Worm (Caenorhabditis elegans): ENCODE results near the gene nhr-247.

The nhr-247 gene

ce11 chrV:15318638-15319037 is 4.1 kb upstream of the nhr-247 start, which contains the start of gene nhr-291:
TSS of gene nhr-291 (plus strand) at chrV:15318961.
- TF ChIP-seq efl-1 (optimal IDR thresholded peaks at IDR 0.05), result no peak
- peak in 1 of 2 experiments; percentile 14 for TF ChIP-seq efl-1 (GFP tag; optimal IDR thresholded peaks at IDR 0.05 in 1 of 2)
- TF ChIP-seq jun-1 (tag; optimal IDR thresholded peaks at IDR 0.05), result peak; percentile 65
- peak; percentile 77 for TF ChIP-seq pax-3 (tag; optimal IDR thresholded peaks at IDR 0.05)
- peak in 1 of 2 experiments; percentile 45 for TF ChIP-seq lin-35 (GFP tag; optimal IDR thresholded peaks at IDR 0.05)
- no peak for TF ChIP-seq sox-4 (tag; optimal IDR thresholded peaks at IDR 0.05)
- TF ChIP-seq tlp-1 (tag; optimal IDR thresholded peaks at IDR 0.05), result no peak
- peak; percentile 55 for TF ChIP-seq pqm-1 (tag; optimal IDR thresholded peaks at IDR 0.05)
- peak; percentile 38 for TF ChIP-seq nhr-20 (tag; optimal IDR thresholded peaks at IDR 0.05)
- TF ChIP-seq elt-2 (tag; optimal IDR thresholded peaks at IDR 0.05), result peak; percentile 99
- no peak for TF ChIP-seq zag-1 (tag; optimal IDR thresholded peaks at IDR 0.05)
- no peak for TF ChIP-seq hpl-2 (GFP tag; optimal IDR thresholded peaks at IDR 0.05)
- TF ChIP-seq fos-1 (tag; optimal IDR thresholded peaks at IDR 0.05), result no peak

DNA sequence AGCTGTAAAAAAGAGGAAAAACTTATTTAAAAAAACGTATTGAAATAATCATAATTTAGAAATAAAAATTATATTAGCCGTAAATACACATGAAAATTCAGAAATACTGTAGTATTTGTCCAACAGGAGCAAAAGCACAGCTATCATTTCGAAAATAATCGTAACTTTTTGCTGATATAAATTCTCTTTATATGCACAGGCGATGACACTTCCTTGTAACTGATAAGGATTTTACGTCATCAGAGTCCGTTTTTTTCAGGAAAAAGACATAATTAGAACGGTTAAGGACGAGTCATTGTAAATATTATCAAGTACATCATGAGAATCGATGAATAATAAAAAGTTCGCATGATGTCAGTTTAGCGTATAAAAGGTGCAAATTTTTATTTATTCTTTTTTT is 635 bp downstream of the nhr-247 start:
- TF ChIP-seq elt-2 (tag; optimal IDR thresholded peaks at IDR 0.05) (peak; percentile 84), pqm-1 (tag; optimal IDR thresholded peaks at IDR 0.05) (peak; percentile 33), jun-1 (tag; optimal IDR thresholded peaks at IDR 0.05) (peak; percentile 13), hpl-2 (GFP tag; optimal IDR thresholded peaks at IDR 0.05) (no peak)

DNA sequence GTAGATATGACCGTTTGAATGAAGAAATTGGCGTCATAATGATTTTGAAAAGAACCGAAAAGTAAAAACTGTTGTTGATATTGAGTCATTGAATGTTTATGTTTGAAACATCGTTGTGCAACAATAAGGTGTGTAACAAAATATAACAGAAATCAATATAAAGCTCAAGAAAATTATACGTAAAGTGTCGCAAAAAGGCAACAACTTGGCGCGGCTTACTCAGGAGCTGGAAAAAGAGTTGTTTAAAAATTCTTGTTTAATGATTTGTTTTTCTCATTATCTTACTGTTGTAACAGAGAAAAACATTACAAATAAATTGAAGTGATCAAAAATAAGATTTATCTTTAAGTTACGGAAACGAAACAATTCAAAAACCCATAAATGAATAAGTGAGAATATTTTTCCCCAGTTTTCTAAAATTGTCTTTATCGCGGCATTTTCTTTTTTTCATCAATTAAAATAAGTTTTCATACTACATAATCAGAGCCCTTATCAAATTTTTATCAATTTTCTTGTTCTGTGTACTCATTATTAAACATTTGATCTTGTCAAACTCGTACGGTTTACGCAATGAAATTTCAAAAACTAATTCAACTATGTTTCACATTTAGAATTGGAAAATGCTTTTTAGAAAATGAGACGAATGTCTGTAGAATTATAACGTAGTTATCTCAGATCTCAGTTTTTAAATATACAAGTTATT is 5.1 kb downstream of the nhr-247 start, which contains the start of gene ZK1037.6:
ZK1037.6 (minus strand) TSS at position 51 of the 703 bp plus-strand sequence.
- peak; percentile 27 for TF ChIP-seq jun-1 (tag; optimal IDR thresholded peaks at IDR 0.05)
- TF ChIP-seq elt-2 (tag; optimal IDR thresholded peaks at IDR 0.05), result peak; percentile 90
- no peak for TF ChIP-seq sox-4 (tag; optimal IDR thresholded peaks at IDR 0.05)
- no peak for TF ChIP-seq alr-1 (tag; optimal IDR thresholded peaks at IDR 0.05; ENCODE audit: borderline replicate concordance)
- TF ChIP-seq skn-1 (tag; optimal IDR thresholded peaks at IDR 0.05), result no peak
- no peak for TF ChIP-seq lin-35 (GFP tag; optimal IDR thresholded peaks at IDR 0.05)
- TF ChIP-seq tbx-2 (tag; optimal IDR thresholded peaks at IDR 0.05), result no peak

DNA sequence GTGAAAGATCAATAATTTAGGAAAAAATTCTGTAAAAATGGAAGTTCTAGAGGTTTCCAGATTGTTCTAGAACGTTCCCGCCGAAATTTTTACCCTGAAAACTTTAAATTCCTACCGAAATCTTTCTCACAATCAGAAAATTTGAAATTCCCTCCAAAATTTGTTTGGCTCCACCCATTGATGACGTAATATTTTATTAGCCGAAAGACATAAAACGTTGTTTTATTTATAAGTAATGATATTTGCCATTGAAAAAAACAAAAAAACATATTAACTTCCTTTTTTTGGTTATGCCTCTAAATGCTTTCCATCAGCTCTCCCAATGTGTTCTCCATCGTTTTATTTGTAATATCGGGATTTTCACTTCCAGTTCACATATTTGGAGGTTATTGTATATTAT is 7.5 kb downstream of the nhr-247 start, which contains the start of gene srh-295:
srh-295 (plus strand) TSS at position 301 of the 400 bp plus-strand sequence.
- TF ChIP-seq lin-35 (GFP tag; optimal IDR thresholded peaks at IDR 0.05) (no peak), efl-3 (GFP tag; optimal IDR thresholded peaks at IDR 0.05) (no peak), isw-1 (GFP tag; IDR thresholded peaks at IDR 0.05) (no peak), C34B4.2 (tag; optimal IDR thresholded peaks at IDR 0.05) (no peak), sptf-1 (tag; optimal IDR thresholded peaks at IDR 0.05) (no peak), zip-4 (GFP tag; optimal IDR thresholded peaks at IDR 0.05) (no peak), nhr-90 (tag; optimal IDR thresholded peaks at IDR 0.05; ENCODE audit: poor library complexity) (no peak), tlp-1 (tag; optimal IDR thresholded peaks at IDR 0.05) (no peak), lin-15B (tag; optimal IDR thresholded peaks at IDR 0.05) (no peak), nhr-28 (tag; optimal IDR thresholded peaks at IDR 0.05) (no peak), nhr-84 (tag; optimal IDR thresholded peaks at IDR 0.05) (no peak), elt-2 (tag; optimal IDR thresholded peaks at IDR 0.05) (no peak), tbx-2 (tag; optimal IDR thresholded peaks at IDR 0.05) (no peak)

DNA sequence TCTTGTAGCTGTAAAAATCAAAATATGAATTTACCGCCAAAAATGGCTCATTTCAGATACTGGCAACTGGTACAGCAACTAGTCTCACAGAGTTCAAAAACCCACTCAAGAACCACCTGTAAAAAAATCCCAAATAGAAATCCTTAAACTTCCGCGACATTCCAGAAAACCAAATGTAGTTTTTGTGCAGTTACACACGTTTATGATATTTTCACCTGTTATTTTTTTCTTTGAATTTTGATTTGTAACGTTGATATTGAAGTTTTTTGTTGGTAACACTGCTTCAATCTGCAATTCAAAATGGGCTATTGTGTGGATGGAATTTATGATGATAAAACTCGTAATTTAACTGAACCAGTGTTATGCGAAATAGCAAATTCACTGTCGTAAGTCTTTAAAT is 10.1 kb downstream of the nhr-247 start, which contains the start of gene srw-113:
srw-113 (plus strand) TSS at position 301 of the 400 bp plus-strand sequence.
- TF ChIP-seq zag-1 (tag; optimal IDR thresholded peaks at IDR 0.05) (no peak), efl-1 (optimal IDR thresholded peaks at IDR 0.05) (no peak), efl-1 (GFP tag; optimal IDR thresholded peaks at IDR 0.05 in 1 of 2) (peak in 1 of 2 experiments; percentile 13)

DNA sequence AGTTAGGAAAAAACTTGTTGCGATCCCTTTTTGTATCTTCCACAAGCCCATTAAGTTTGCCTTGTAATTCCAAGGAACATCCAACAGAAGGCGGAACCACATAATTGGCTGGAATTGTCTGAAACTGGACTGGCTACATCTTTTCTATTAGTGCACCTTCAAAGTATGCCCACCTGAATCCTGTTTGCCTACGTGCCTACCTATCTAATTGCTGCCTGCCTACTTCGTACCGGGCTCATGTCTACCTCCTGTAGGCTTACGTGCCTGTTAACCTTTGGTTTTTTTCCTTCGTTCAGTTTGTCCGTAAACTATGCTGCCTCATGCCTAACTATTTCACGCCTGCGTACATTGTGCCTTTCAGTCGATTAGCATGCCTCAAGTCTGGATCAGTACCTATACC is 14.6 kb downstream of the nhr-247 start, which contains the start of gene wrt-7:
wrt-7 (minus strand) TSS at position 101 of the 400 bp plus-strand sequence.
- TF ChIP-seq ceh-63 (GFP tag; optimal IDR thresholded peaks at IDR 0.05) (no peak), blmp-1 (tag; optimal IDR thresholded peaks at IDR 0.05) (no peak), pax-3 (tag; optimal IDR thresholded peaks at IDR 0.05) (peak; percentile 21), zag-1 (tag; optimal IDR thresholded peaks at IDR 0.05) (no peak), tlp-1 (tag; optimal IDR thresholded peaks at IDR 0.05) (no peak), fos-1 (tag; optimal IDR thresholded peaks at IDR 0.05) (no peak)

All from whole organism, L1 larva.